Fruit fly (Drosophila melanogaster) whole organism, pupa: ENCODE measurements around the gene CG9702.

Experiments used
- CG10348 ChIP-seq: fragments of 200-800 bp; sonication (Bioruptor generic); IDR thresholded peaks from 2 replicates; pipeline ENCODE4 v1.3.6; 2022; ENCODE audit warnings: missing biosample characterization, missing genetic modification characterization
- CG13204 ChIP-seq: fragments of 200-800 bp; sonication (Bioruptor generic); optimal IDR thresholded peaks from 2 replicates; lab custom pipeline; 2018; ENCODE audit warnings: missing biosample characterization, mild to moderate bottlenecking, missing genetic modification characterization, moderate library complexity
- CG14655 ChIP-seq: fragments of 200-800 bp; sonication (Bioruptor generic); optimal IDR thresholded peaks from 3 replicates; lab custom pipeline; 2017; ENCODE audit warnings: mild to moderate bottlenecking, missing biosample characterization, missing genetic modification reagents, missing genetic modification characterization
- CG34367 ChIP-seq: fragments of 200-800 bp; sonication (Bioruptor generic); optimal IDR thresholded peaks from 2 replicates; lab custom pipeline; 2018; ENCODE audit warnings: missing biosample characterization, mild to moderate bottlenecking, missing genetic modification characterization
- CG4496 ChIP-seq: fragments of 200-800 bp; sonication (Bioruptor generic); IDR thresholded peaks from 3 replicates; pipeline ENCODE4 v1.3.6; 2022; ENCODE audit warnings: missing biosample characterization, missing genetic modification characterization
- CG9948 ChIP-seq: fragments of 200-800 bp; sonication (Bioruptor generic); optimal IDR thresholded peaks from 2 replicates; lab custom pipeline; 2018; ENCODE audit warnings: missing biosample characterization, mild to moderate bottlenecking, missing genetic modification characterization, moderate library complexity
- D1 ChIP-seq: fragments of 200-800 bp; sonication (Bioruptor generic); optimal IDR thresholded peaks from 2 replicates; lab custom pipeline; 2018; ENCODE audit warnings: missing biosample characterization, mild to moderate bottlenecking, missing genetic modification characterization, moderate library complexity
- EcR ChIP-seq: fragments of 200-800 bp; sonication (Bioruptor generic); optimal IDR thresholded peaks from 3 replicates; lab custom pipeline; 2019; ENCODE audit warnings: missing biosample characterization, missing genetic modification characterization, mild to moderate bottlenecking, moderate library complexity, missing genetic modification reagents
- Pif1A ChIP-seq: fragments of 200-800 bp; sonication (Bioruptor generic); optimal IDR thresholded peaks from 3 replicates; lab custom pipeline; 2016; ENCODE audit warnings: missing biosample characterization, missing genetic modification characterization
- gl ChIP-seq: fragments of 200-800 bp; sonication (Bioruptor generic); optimal IDR thresholded peaks from 2 replicates; lab custom pipeline; 2018; ENCODE audit warnings: missing biosample characterization, mild to moderate bottlenecking, missing genetic modification characterization
- rn ChIP-seq: fragments of 200-800 bp; sonication (Bioruptor generic); IDR thresholded peaks from 2 replicates; pipeline ENCODE4 v1.3.6; 2022; ENCODE audit warnings: missing biosample characterization, missing genetic modification characterization

DNA sequence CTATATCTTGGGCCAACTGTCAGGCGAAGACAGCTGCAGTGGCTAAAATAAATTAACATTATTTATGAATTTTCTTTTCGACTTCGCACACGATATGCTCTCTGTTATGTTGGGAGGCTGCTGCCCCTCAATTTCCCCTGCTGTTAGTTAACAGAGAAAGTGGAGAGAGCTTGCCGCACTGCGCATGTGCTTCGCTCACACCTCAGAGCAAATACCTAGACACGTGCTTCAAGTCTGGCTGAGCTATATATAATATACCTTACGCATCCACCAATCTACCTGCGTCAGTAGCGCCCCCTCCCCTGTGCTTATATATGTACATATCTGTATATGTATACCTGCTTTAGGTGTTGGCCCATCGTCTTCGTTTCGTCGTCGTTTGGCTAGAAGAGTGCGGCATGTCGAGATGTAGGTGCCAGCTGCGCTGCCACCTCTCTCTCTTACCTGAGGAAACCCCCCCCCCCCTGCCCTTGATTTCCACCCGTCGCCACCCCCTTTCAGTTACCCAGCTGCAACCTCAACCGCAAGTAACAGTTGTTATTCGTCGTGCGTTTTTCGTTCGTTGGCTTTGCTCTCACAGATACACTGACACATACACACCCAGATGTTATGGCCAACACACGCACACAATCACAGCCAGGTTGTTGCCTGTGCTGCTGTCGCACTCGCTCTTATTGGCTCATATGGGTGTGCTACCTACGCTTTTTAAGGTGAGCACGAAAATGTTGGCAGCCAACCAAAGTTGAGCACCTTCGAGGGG, 37.0 kb downstream of the CG9702 start:
- TF ChIP-seq CG9948 (tag; lab: Kevin White, UChicago) (no peak), Pif1A (GFP tag; lab: Kevin White, UChicago) (no peak), CG13204 (GFP tag; lab: Kevin White, UChicago) (no peak), CG10348 (GFP tag; lab: Robert Waterston, UW) (no peak), CG14655 (GFP tag; lab: Kevin White, UChicago) (no peak), CG34367 (tag; lab: Kevin White, UChicago) (no peak), CG4496 (no peak), EcR (GFP tag; lab: Kevin White, UChicago) (no peak), D1 (tag; lab: Kevin White, UChicago) (no peak), gl (tag; lab: Kevin White, UChicago) (no peak), rn (GFP tag; lab: Robert Waterston, UW) (no peak)
